Comparison of ENCODE assay signal across 1 fruit fly cellular context in genomic region chr3L:6054803-6055202, dm6.
A peak's percentile ranks its signal among the peaks of the same experiment; 100 is the strongest.
TF ChIP-seq lines count a peak whose summit lies in the region.

Gene tant (plus strand): TSS chr3L:6055136.

TF ChIP-seq in whole organism, embryonic, 481 proteins besides CTCF, POLR2A, EP300 and RAD21 (continued from another document and continues in another):
- TF ChIP-seq Opbp (GFP tag; IDR thresholded peaks at IDR 0.05; lab: Robert Waterston, UW; ENCODE audit: partially characterized antibody) (peak; percentile 90), Side (GFP tag; optimal IDR thresholded peaks at IDR 0.05; lab: Kevin White, UChicago) (peak; percentile 8), CG8290 (GFP tag; optimal IDR thresholded peaks at IDR 0.05; lab: Kevin White, UChicago) (peak; percentile 36), CG8290 (tag; optimal IDR thresholded peaks at IDR 0.05; lab: Kevin White, UChicago) (no peak), chinmo (GFP tag; IDR thresholded peaks at IDR 0.05; lab: Robert Waterston, UW; ENCODE audit: partially characterized antibody) (peak; percentile 24; the same call in 1 of the 4 replicates), CG15269 (tag; optimal IDR thresholded peaks at IDR 0.05; lab: Kevin White, UChicago) (no peak), CG8478 (optimal IDR thresholded peaks at IDR 0.05; lab: Kevin White, UChicago) (peak; percentile 96), Hr3 (GFP tag; optimal IDR thresholded peaks at IDR 0.05; lab: Kevin White, UChicago) (peak; percentile 7), Pdp1 (GFP tag; optimal IDR thresholded peaks at IDR 0.05; lab: Kevin White, UChicago) (peak in 1 of 2 experiments; percentile 8), Hsf (GFP tag; optimal IDR thresholded peaks at IDR 0.05; lab: Kevin White, UChicago) (peak; percentile 6), CG10267 (tag; optimal IDR thresholded peaks at IDR 0.05; lab: Kevin White, UChicago) (peak; percentile 50), HLHmδ (GFP tag; optimal IDR thresholded peaks at IDR 0.05; lab: Kevin White, UChicago) (no peak), CG17829 (tag; optimal IDR thresholded peaks at IDR 0.05; lab: Kevin White, UChicago) (peak; percentile 8), CG6683 (GFP tag; optimal IDR thresholded peaks at IDR 0.05; lab: Kevin White, UChicago) (no peak), trem (tag; optimal IDR thresholded peaks at IDR 0.05; lab: Kevin White, UChicago) (peak; percentile 96), crp (GFP tag; optimal IDR thresholded peaks at IDR 0.05; lab: Kevin White, UChicago) (peak in 1 of 2 experiments; percentile 41), C15 (GFP tag; IDR thresholded peaks at IDR 0.05; lab: Robert Waterston, UW) (no peak), phol (tag; optimal IDR thresholded peaks at IDR 0.05; lab: Kevin White, UChicago) (peak; percentile 44), Myb (GFP tag; optimal IDR thresholded peaks at IDR 0.05; lab: Kevin White, UChicago) (peak; percentile 100), CG17912 (GFP tag; optimal IDR thresholded peaks at IDR 0.05; lab: Kevin White, UChicago) (no peak), zen2 (GFP tag; IDR thresholded peaks at IDR 0.05; lab: Robert Waterston, UW; ENCODE audit: partially characterized antibody) (peak; percentile 70; the same call in 1 of the 3 replicates), Blimp-1 (GFP tag; optimal IDR thresholded peaks at IDR 0.05; lab: Kevin White, UChicago) (no peak), Dad (GFP tag; optimal IDR thresholded peaks at IDR 0.05; lab: Kevin White, UChicago) (peak; percentile 15), CG11560 (tag; IDR thresholded peaks at IDR 0.05; lab: Robert Waterston, UW) (peak; percentile 40; the same call in 2 of the 3 replicates), CG4617 (GFP tag; optimal IDR thresholded peaks at IDR 0.05; lab: Kevin White, UChicago; ENCODE audit: borderline replicate concordance) (peak; percentile 86), nmo (GFP tag; optimal IDR thresholded peaks at IDR 0.05; lab: Kevin White, UChicago) (peak; percentile 77), CG12236 (GFP tag; optimal IDR thresholded peaks at IDR 0.05; lab: Kevin White, UChicago) (no peak), Hr51 (GFP tag; optimal IDR thresholded peaks at IDR 0.05; lab: Kevin White, UChicago) (no peak), fu2 (GFP tag; optimal IDR thresholded peaks at IDR 0.05; lab: Kevin White, UChicago) (peak; percentile 7), CG34224 (GFP tag; IDR thresholded peaks at IDR 0.05; lab: Robert Waterston, UW; ENCODE audit: partially characterized antibody) (peak; percentile 81), CG12659 (GFP tag; optimal IDR thresholded peaks at IDR 0.05; lab: Kevin White, UChicago) (peak; percentile 38), CG14860 (GFP tag; IDR thresholded peaks at IDR 0.05; lab: Robert Waterston, UW; ENCODE audit: partially characterized antibody) (peak; percentile 86), Doc3 (GFP tag; IDR thresholded peaks at IDR 0.05; lab: Robert Waterston, UW; ENCODE audit: partially characterized antibody) (peak; percentile 89), CG7963 (GFP tag; IDR thresholded peaks at IDR 0.05; lab: Robert Waterston, UW; ENCODE audit: partially characterized antibody) (peak; percentile 72), CG14965 (GFP tag; optimal IDR thresholded peaks at IDR 0.05; lab: Kevin White, UChicago; ENCODE audit: borderline replicate concordance) (no peak), stwl (tag; optimal IDR thresholded peaks at IDR 0.05; lab: Kevin White, UChicago) (peak; percentile 58), CG9932 (GFP tag; IDR thresholded peaks at IDR 0.05; lab: Robert Waterston, UW) (peak; percentile 37; the same call in 1 of the 2 replicates), seq (GFP tag; IDR thresholded peaks at IDR 0.05; lab: Robert Waterston, UW) (no peak), ind (GFP tag; optimal IDR thresholded peaks at IDR 0.05; lab: Kevin White, UChicago) (no peak), sna (GFP tag; IDR thresholded peaks at IDR 0.05; lab: Robert Waterston, UW; ENCODE audit: partially characterized antibody) (peak; percentile 92), klu (GFP tag; IDR thresholded peaks at IDR 0.05; lab: Robert Waterston, UW) (no peak), Neu2 (GFP tag; optimal IDR thresholded peaks at IDR 0.05; lab: Kevin White, UChicago; ENCODE audit: borderline replicate concordance) (no peak), bab2 (GFP tag; optimal IDR thresholded peaks at IDR 0.05; lab: Kevin White, UChicago) (no peak), ato (GFP tag; IDR thresholded peaks at IDR 0.05; lab: Robert Waterston, UW; ENCODE audit: partially characterized antibody) (peak; percentile 86), ewg (GFP tag; optimal IDR thresholded peaks at IDR 0.05; lab: Kevin White, UChicago) (peak; percentile 7), Hmr (GFP tag; optimal IDR thresholded peaks at IDR 0.05; lab: Kevin White, UChicago) (peak; percentile 41), HmgZ (tag; optimal IDR thresholded peaks at IDR 0.05; lab: Kevin White, UChicago) (peak; percentile 49), CG2120 (GFP tag; optimal IDR thresholded peaks at IDR 0.05; lab: Kevin White, UChicago) (peak; percentile 16), Mad (GFP tag; optimal IDR thresholded peaks at IDR 0.05; lab: Kevin White, UChicago) (peak; percentile 2), Max (GFP tag; optimal IDR thresholded peaks at IDR 0.05; lab: Kevin White, UChicago) (peak; percentile 6), CG33213 (GFP tag; optimal IDR thresholded peaks at IDR 0.05; lab: Kevin White, UChicago) (peak; percentile 64), bbx (GFP tag; IDR thresholded peaks at IDR 0.05; lab: Robert Waterston, UW; ENCODE audit: partially characterized antibody) (peak; percentile 85), Antp (GFP tag; optimal IDR thresholded peaks at IDR 0.05; lab: Kevin White, UChicago) (peak; percentile 2), Bgb (GFP tag; IDR thresholded peaks at IDR 0.05; lab: Robert Waterston, UW; ENCODE audit: partially characterized antibody) (peak; percentile 89), CG31365 (tag; optimal IDR thresholded peaks at IDR 0.05; lab: Kevin White, UChicago) (peak; percentile 95), HLH4C (GFP tag; IDR thresholded peaks at IDR 0.05; lab: Robert Waterston, UW; ENCODE audit: partially characterized antibody) (peak; percentile 89), hkb (optimal IDR thresholded peaks at IDR 0.05; lab: Kevin White, UChicago) (peak; percentile 81), hkb (GFP tag; IDR thresholded peaks at IDR 0.05; lab: Robert Waterston, UW) (no peak), CG18764 (GFP tag; optimal IDR thresholded peaks at IDR 0.05; lab: Kevin White, UChicago) (peak; percentile 6), CG7839 (tag; optimal IDR thresholded peaks at IDR 0.05; lab: Kevin White, UChicago) (peak; percentile 20), Camta (GFP tag; optimal IDR thresholded peaks at IDR 0.05; lab: Kevin White, UChicago) (peak; percentile 41), CG30020 (tag; optimal IDR thresholded peaks at IDR 0.05; lab: Kevin White, UChicago) (peak; percentile 15), CG16813 (GFP tag; IDR thresholded peaks at IDR 0.05; lab: Robert Waterston, UW; ENCODE audit: partially characterized antibody) (peak; percentile 95), pnt (GFP tag; optimal IDR thresholded peaks at IDR 0.05; lab: Kevin White, UChicago) (no peak), CG9797 (GFP tag; optimal IDR thresholded peaks at IDR 0.05; lab: Kevin White, UChicago) (peak; percentile 43), dpn (GFP tag; optimal IDR thresholded peaks at IDR 0.05; lab: Kevin White, UChicago) (peak in 1 of 2 experiments; percentile 17), Dll (GFP tag; IDR thresholded peaks at IDR 0.05; lab: Robert Waterston, UW; ENCODE audit: partially characterized antibody) (peak; percentile 95), sug (tag; optimal IDR thresholded peaks at IDR 0.05; lab: Kevin White, UChicago) (peak; percentile 45), hb (GFP tag; IDR thresholded peaks at IDR 0.05; lab: Robert Waterston, UW; ENCODE audit: partially characterized antibody) (peak; percentile 81), unc-4 (GFP tag; IDR thresholded peaks at IDR 0.05; lab: Robert Waterston, UW; ENCODE audit: partially characterized antibody) (peak; percentile 86), CG6791 (GFP tag; IDR thresholded peaks at IDR 0.05; lab: Robert Waterston, UW; ENCODE audit: partially characterized antibody) (peak; percentile 90), MBD-R2 (GFP tag; IDR thresholded peaks at IDR 0.05; lab: Robert Waterston, UW) (peak; percentile 51), CG14710 (tag; optimal IDR thresholded peaks at IDR 0.05; lab: Kevin White, UChicago) (peak; percentile 99), CG18262 (tag; optimal IDR thresholded peaks at IDR 0.05; lab: Kevin White, UChicago) (peak; percentile 4), Xbp1 (GFP tag; optimal IDR thresholded peaks at IDR 0.05; lab: Kevin White, UChicago) (peak; percentile 11), CG11504 (tag; optimal IDR thresholded peaks at IDR 0.05; lab: Kevin White, UChicago) (peak; percentile 43), Rfx (GFP tag; IDR thresholded peaks at IDR 0.05; lab: Robert Waterston, UW) (peak; percentile 40; the same call in 1 of the 2 replicates), Abd-B (GFP tag; optimal IDR thresholded peaks at IDR 0.05; lab: Kevin White, UChicago) (peak; percentile 43), zfh2 (GFP tag; optimal IDR thresholded peaks at IDR 0.05; lab: Kevin White, UChicago) (peak; percentile 3), bcd (GFP tag; optimal IDR thresholded peaks at IDR 0.05; lab: Kevin White, UChicago) (peak; percentile 8), CG13624 (GFP tag; optimal IDR thresholded peaks at IDR 0.05; lab: Kevin White, UChicago) (peak; percentile 2), Atf3 (GFP tag; optimal IDR thresholded peaks at IDR 0.05; lab: Kevin White, UChicago) (no peak), row (GFP tag; IDR thresholded peaks at IDR 0.05; lab: Robert Waterston, UW) (peak; percentile 26; the same call in 1 of the 3 replicates), CG42726 (GFP tag; IDR thresholded peaks at IDR 0.05; lab: Robert Waterston, UW; ENCODE audit: partially characterized antibody) (peak; percentile 74; the same call in 1 of the 2 replicates), CG15601 (tag; optimal IDR thresholded peaks at IDR 0.05; lab: Kevin White, UChicago) (peak; percentile 17), Six4 (GFP tag; optimal IDR thresholded peaks at IDR 0.05; lab: Kevin White, UChicago) (no peak), CG9876 (GFP tag; optimal IDR thresholded peaks at IDR 0.05; lab: Kevin White, UChicago) (peak; percentile 36), Hand (GFP tag; optimal IDR thresholded peaks at IDR 0.05; lab: Kevin White, UChicago) (no peak), tna (GFP tag; IDR thresholded peaks at IDR 0.05; lab: Robert Waterston, UW; ENCODE audit: partially characterized antibody) (peak; percentile 80), chif (GFP tag; optimal IDR thresholded peaks at IDR 0.05; lab: Kevin White, UChicago) (peak in 1 of 2 experiments; percentile 13), Sin3A (optimal IDR thresholded peaks at IDR 0.05; lab: Kevin White, UChicago) (peak; percentile 88), CG3163 (GFP tag; optimal IDR thresholded peaks at IDR 0.05; lab: Kevin White, UChicago) (no peak), p53 (GFP tag; optimal IDR thresholded peaks at IDR 0.05; lab: Kevin White, UChicago) (peak; percentile 19), Nf-YB (GFP tag; optimal IDR thresholded peaks at IDR 0.05; lab: Kevin White, UChicago) (peak; percentile 87), CG30403 (GFP tag; optimal IDR thresholded peaks at IDR 0.05; lab: Kevin White, UChicago) (peak; percentile 6), CoRest (tag; optimal IDR thresholded peaks at IDR 0.05; lab: Kevin White, UChicago) (peak; percentile 66), hbn (GFP tag; IDR thresholded peaks at IDR 0.05; lab: Robert Waterston, UW; ENCODE audit: partially characterized antibody) (peak; percentile 79), Hr39 (optimal IDR thresholded peaks at IDR 0.05; lab: Kevin White, UChicago) (no peak), Dref (GFP tag; IDR thresholded peaks at IDR 0.05; lab: Robert Waterston, UW) (peak; percentile 84), zen (tag; optimal IDR thresholded peaks at IDR 0.05; lab: Kevin White, UChicago) (peak; percentile 37), lola (GFP tag; optimal IDR thresholded peaks at IDR 0.05; lab: Kevin White, UChicago) (no peak), sd (tag; optimal IDR thresholded peaks at IDR 0.05; lab: Kevin White, UChicago) (no peak), CG17186 (GFP tag; optimal IDR thresholded peaks at IDR 0.05; lab: Kevin White, UChicago) (peak; percentile 72), tup (GFP tag; optimal IDR thresholded peaks at IDR 0.05; lab: Kevin White, UChicago) (no peak), gfzf (GFP tag; optimal IDR thresholded peaks at IDR 0.05; lab: Kevin White, UChicago) (peak; percentile 57), lbe (GFP tag; optimal IDR thresholded peaks at IDR 0.05; lab: Kevin White, UChicago) (no peak), E2f2 (GFP tag; IDR thresholded peaks at IDR 0.05; lab: Robert Waterston, UW) (peak; percentile 84), pita (GFP tag; optimal IDR thresholded peaks at IDR 0.05; lab: Kevin White, UChicago) (peak; percentile 76), Med (GFP tag; lab: Kevin White, UChicago) (peak; percentile 65), Lhr (GFP tag; optimal IDR thresholded peaks at IDR 0.05; lab: Kevin White, UChicago) (peak; percentile 74), shn (GFP tag; optimal IDR thresholded peaks at IDR 0.05; lab: Kevin White, UChicago) (peak; percentile 16), CG2116 (GFP tag; optimal IDR thresholded peaks at IDR 0.05; lab: Kevin White, UChicago) (peak; percentile 94), Scr (GFP tag; IDR thresholded peaks at IDR 0.05; lab: Robert Waterston, UW; ENCODE audit: partially characterized antibody) (peak; percentile 95), dm (GFP tag; optimal IDR thresholded peaks at IDR 0.05; lab: Kevin White, UChicago) (peak; percentile 27), amos (GFP tag; IDR thresholded peaks at IDR 0.05; lab: Robert Waterston, UW; ENCODE audit: partially characterized antibody) (peak; percentile 92), BEAF-32 (GFP tag; optimal IDR thresholded peaks at IDR 0.05; lab: Kevin White, UChicago) (peak; percentile 96), tgo (GFP tag; IDR thresholded peaks at IDR 0.05; lab: Robert Waterston, UW) (no peak), CG10979 (tag; optimal IDR thresholded peaks at IDR 0.05; lab: Kevin White, UChicago) (peak; percentile 12), sens (GFP tag; lab: Kevin White, UChicago) (peak; percentile 75), H15 (GFP tag; IDR thresholded peaks at IDR 0.05; lab: Robert Waterston, UW) (no peak), CG9609 (GFP tag; optimal IDR thresholded peaks at IDR 0.05; lab: Kevin White, UChicago) (peak; percentile 23), mam (GFP tag; optimal IDR thresholded peaks at IDR 0.05; lab: Kevin White, UChicago) (peak; percentile 13), HmgD (GFP tag; optimal IDR thresholded peaks at IDR 0.05; lab: Kevin White, UChicago) (peak; percentile 84), Bdp1 (GFP tag; optimal IDR thresholded peaks at IDR 0.05; lab: Kevin White, UChicago) (peak; percentile 11), vnd (GFP tag; IDR thresholded peaks at IDR 0.05; lab: Robert Waterston, UW; ENCODE audit: partially characterized antibody) (peak; percentile 88), nerfin-2 (GFP tag; IDR thresholded peaks at IDR 0.05; lab: Robert Waterston, UW; ENCODE audit: partially characterized antibody) (peak; percentile 82)
